Fruit fly (Drosophila melanogaster): ENCODE results near the gene CG17751.
A peak's percentile ranks its signal among the peaks of the same experiment; 100 is the strongest.

CG17751 gene

dm6 chr3R:19627792-19628522, 20.9 kb downstream of the CG17751 start (continued):
- TF ChIP-seq CG3726 (GFP tag; IDR thresholded peaks at IDR 0.05) (no peak), CG1233 (GFP tag; optimal IDR thresholded peaks at IDR 0.05) (peak; percentile 35), CG9727 (GFP tag; optimal IDR thresholded peaks at IDR 0.05) (peak; percentile 82), CG10654 (GFP tag; optimal IDR thresholded peaks at IDR 0.05) (peak; percentile 52), pros (GFP tag; optimal IDR thresholded peaks at IDR 0.05) (peak; percentile 75), phol (tag; optimal IDR thresholded peaks at IDR 0.05) (peak; percentile 74), Dbx (GFP tag; IDR thresholded peaks at IDR 0.05) (0 out of 3 replicates have a peak, but pooled peaks have one; percentile 57), CG2712 (tag; optimal IDR thresholded peaks at IDR 0.05) (peak; percentile 75), zfh1 (GFP tag; IDR thresholded peaks at IDR 0.05) (0 out of 3 replicates have a peak, but pooled peaks have one; percentile 4), Hmr (GFP tag; optimal IDR thresholded peaks at IDR 0.05) (peak; percentile 18)

DNA sequence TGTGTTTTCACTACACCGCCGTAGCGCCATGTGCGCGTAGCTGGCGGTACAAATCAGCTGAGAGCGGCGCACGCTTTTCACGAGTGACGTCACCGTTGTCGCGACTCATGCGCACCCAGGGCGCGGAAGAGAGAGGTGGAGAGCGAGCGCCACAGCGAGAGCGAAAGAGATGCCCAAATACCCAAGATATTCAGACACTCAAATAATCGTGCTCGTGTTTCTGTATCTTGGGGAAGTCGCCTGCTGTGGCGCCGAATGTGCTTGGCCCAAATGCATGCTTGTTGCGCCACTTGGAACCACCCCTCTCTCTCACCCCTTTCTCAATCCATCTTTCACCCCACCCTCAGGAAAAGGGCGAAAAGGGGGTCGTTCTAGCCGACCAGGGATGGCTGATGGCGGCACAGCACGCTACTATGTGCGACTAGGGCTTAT, 25.6 kb downstream of the CG17751 start, which contains the start of gene CG6231:
Gene CG6231 (minus strand): TSS at position 34 of the 432 bp plus-strand sequence.
- TF ChIP-seq CG7786 (GFP tag; optimal IDR thresholded peaks at IDR 0.05) (no peak), Dfd (GFP tag; optimal IDR thresholded peaks at IDR 0.05) (no peak), CG12769 (tag; optimal IDR thresholded peaks at IDR 0.05) (peak; percentile 9), CG32532 (GFP tag; IDR thresholded peaks at IDR 0.05) (peak; percentile 27; the same call in 1 of the 2 replicates), CG7745 (tag; optimal IDR thresholded peaks at IDR 0.05) (no peak), CG11504 (tag; optimal IDR thresholded peaks at IDR 0.05) (no peak), Atf-2 (GFP tag; optimal IDR thresholded peaks at IDR 0.05) (no peak), kay (GFP tag; optimal IDR thresholded peaks at IDR 0.05) (peak; percentile 8), pb (GFP tag; optimal IDR thresholded peaks at IDR 0.05) (no peak), CG18599 (GFP tag; optimal IDR thresholded peaks at IDR 0.05) (peak; percentile 25), sens (GFP tag) (peak; percentile 31), Dp (GFP tag; optimal IDR thresholded peaks at IDR 0.05) (no peak), CG10274 (GFP tag; optimal IDR thresholded peaks at IDR 0.05) (peak; percentile 84), Sox102F (GFP tag; optimal IDR thresholded peaks at IDR 0.05) (no peak), gsb (GFP tag; IDR thresholded peaks at IDR 0.05) (no peak), Fer1 (GFP tag; optimal IDR thresholded peaks at IDR 0.05) (peak; percentile 30), eyg (GFP tag; optimal IDR thresholded peaks at IDR 0.05) (no peak), Six4 (GFP tag; optimal IDR thresholded peaks at IDR 0.05) (no peak), abd-A (tag; optimal IDR thresholded peaks at IDR 0.05) (peak; percentile 62), zfh2 (GFP tag; optimal IDR thresholded peaks at IDR 0.05) (no peak), Nf-YA (GFP tag; IDR thresholded peaks at IDR 0.05) (no peak; the same call in 1 of the 2 replicates), CG17568 (GFP tag; optimal IDR thresholded peaks at IDR 0.05) (no peak), cwo (GFP tag; optimal IDR thresholded peaks at IDR 0.05) (peak; percentile 80), CG4282 (GFP tag; optimal IDR thresholded peaks at IDR 0.05) (no peak), wek (GFP tag; optimal IDR thresholded peaks at IDR 0.05) (no peak), CG9876 (GFP tag; optimal IDR thresholded peaks at IDR 0.05) (no peak), mld (GFP tag; IDR thresholded peaks at IDR 0.05; ENCODE audit: partially characterized antibody) (no peak), trh (GFP tag; optimal IDR thresholded peaks at IDR 0.05) (no peak), Usf (GFP tag; optimal IDR thresholded peaks at IDR 0.05) (no peak), CG12071 (GFP tag; optimal IDR thresholded peaks at IDR 0.05) (no peak), CG7928 (GFP tag; optimal IDR thresholded peaks at IDR 0.05) (peak; percentile 75), croc (GFP tag; conservative IDR thresholded peaks at IDR 0.05) (no peak), zen2 (GFP tag; IDR thresholded peaks at IDR 0.05; ENCODE audit: partially characterized antibody) (peak; percentile 73), CG4854 (GFP tag; optimal IDR thresholded peaks at IDR 0.05) (no peak), trem (tag; optimal IDR thresholded peaks at IDR 0.05) (no peak), Bteb2 (GFP tag; optimal IDR thresholded peaks at IDR 0.05) (no peak), CG8765 (GFP tag; IDR thresholded peaks at IDR 0.05) (no peak), CG14050 (GFP tag; IDR thresholded peaks at IDR 0.05) (no peak), Aef1 (GFP tag; IDR thresholded peaks at IDR 0.05) (no peak)
